Fruit fly (Drosophila melanogaster) whole organism, prepupa: ENCODE results near the gene Polr2B.

Source experiments
- Blimp-1 ChIP-seq: fragments of 200-800 bp; sonication (Bioruptor generic); optimal IDR thresholded peaks from 3 replicates; lab custom pipeline; 2017; ENCODE audit warnings: missing biosample characterization, missing genetic modification characterization, mild to moderate bottlenecking, moderate library complexity, missing genetic modification reagents
- CG10669 ChIP-seq: fragments of 200-800 bp; sonication (Bioruptor generic); optimal IDR thresholded peaks from 3 replicates; lab custom pipeline; 2018; ENCODE audit warnings: missing biosample characterization, mild to moderate bottlenecking, missing genetic modification characterization, moderate library complexity
- CG11294 ChIP-seq: fragments of 200-800 bp; sonication (Bioruptor generic); IDR thresholded peaks from 2 replicates; pipeline ENCODE4 v1.3.6; 2022; ENCODE audit warnings: missing biosample characterization, missing genetic modification characterization
- CG11902 ChIP-seq: fragments of 200-800 bp; sonication (Bioruptor generic); optimal IDR thresholded peaks from 3 replicates; lab custom pipeline; 2016; ENCODE audit warnings: missing biosample characterization, missing genetic modification characterization
- CG15336 ChIP-seq: fragments of 200-800 bp; sonication (Bioruptor generic); IDR thresholded peaks from 2 replicates; pipeline ENCODE4 v1.3.6; 2022; ENCODE audit warnings: missing biosample characterization, missing genetic modification characterization
- CG1621 ChIP-seq: fragments of 200-800 bp; sonication (Bioruptor generic); optimal IDR thresholded peaks from 3 replicates; lab custom pipeline; 2018; ENCODE audit warnings: missing biosample characterization, mild to moderate bottlenecking, missing genetic modification characterization
- CG16779 ChIP-seq: fragments of 200-800 bp; sonication (Bioruptor generic); optimal IDR thresholded peaks from 3 replicates; lab custom pipeline; 2017; ENCODE audit warnings: missing biosample characterization, mild to moderate bottlenecking, missing genetic modification characterization
- CG3032 ChIP-seq: fragments of 200-800 bp; optimal IDR thresholded peaks from 2 replicates; lab custom pipeline; 2019; ENCODE audit warnings: missing biosample characterization, mild to moderate bottlenecking, missing genetic modification characterization, moderate library complexity
- CG32006 ChIP-seq: fragments of 200-800 bp; sonication (Bioruptor generic); optimal IDR thresholded peaks from 3 replicates; lab custom pipeline; 2017; ENCODE audit warnings: missing biosample characterization, mild to moderate bottlenecking, missing genetic modification characterization
- CG4318 ChIP-seq: fragments of 200-800 bp; sonication (Bioruptor generic); optimal IDR thresholded peaks from 3 replicates; lab custom pipeline; 2017; ENCODE audit warnings: missing biosample characterization, mild to moderate bottlenecking, missing genetic modification characterization
- CG6276 ChIP-seq: fragments of 200-800 bp; sonication (Bioruptor generic); optimal IDR thresholded peaks from 2 replicates; lab custom pipeline; 2017; ENCODE audit warnings: missing biosample characterization, mild to moderate bottlenecking, missing genetic modification characterization
- CG6854 ChIP-seq: fragments of 200-800 bp; sonication (Bioruptor generic); optimal IDR thresholded peaks from 2 replicates; lab custom pipeline; 2017; ENCODE audit warnings: missing biosample characterization, mild to moderate bottlenecking, missing genetic modification characterization
- CG7368 ChIP-seq: fragments of 200-800 bp; sonication (Bioruptor generic); optimal IDR thresholded peaks from 3 replicates; lab custom pipeline; 2016; ENCODE audit warnings: missing biosample characterization, missing genetic modification characterization
- CG8119 ChIP-seq: fragments of 200-800 bp; sonication (Bioruptor generic); IDR thresholded peaks from 3 replicates; pipeline ENCODE4 v1.3.6; 2022; ENCODE audit warnings: missing biosample characterization, missing genetic modification characterization
- CG8319 ChIP-seq: fragments of 200-800 bp; sonication (Bioruptor generic); optimal IDR thresholded peaks from 3 replicates; lab custom pipeline; 2016; ENCODE audit warnings: missing biosample characterization, missing genetic modification characterization
- Eip75B ChIP-seq: fragments of 200-800 bp; sonication (Bioruptor generic); optimal IDR thresholded peaks from 3 replicates; lab custom pipeline; 2016; ENCODE audit warnings: missing biosample characterization, missing genetic modification characterization
- Eip78C ChIP-seq: fragments of 200-800 bp; sonication (Bioruptor generic); peaks from one replicate; lab custom pipeline; 2016; ENCODE audit warnings: missing biosample characterization, missing genetic modification characterization
- Ets21C ChIP-seq: fragments of 200-800 bp; sonication (Bioruptor generic); optimal IDR thresholded peaks from 3 replicates; lab custom pipeline; 2016; ENCODE audit warnings: missing biosample characterization, missing genetic modification characterization
- Ets96B ChIP-seq: fragments of 200-800 bp; optimal IDR thresholded peaks from 2 replicates; lab custom pipeline; 2019; ENCODE audit warnings: missing biosample characterization, mild to moderate bottlenecking, missing genetic modification characterization, moderate library complexity
- Hr38 ChIP-seq: sonication (Bioruptor generic); optimal IDR thresholded peaks from 2 replicates; lab custom pipeline; 2016; ENCODE audit warnings: missing biosample characterization, missing genetic modification characterization
- Hr39 ChIP-seq: fragments of 200-800 bp; sonication (Bioruptor generic); optimal IDR thresholded peaks from 2 replicates; lab custom pipeline; 2016; ENCODE audit warnings: missing biosample characterization, missing genetic modification characterization
- Met ChIP-seq: fragments of 200-800 bp; sonication (Bioruptor generic); optimal IDR thresholded peaks from 3 replicates; lab custom pipeline; 2016; ENCODE audit warnings: missing biosample characterization, missing genetic modification characterization
- OdsH ChIP-seq: fragments of 200-800 bp; sonication (Bioruptor generic); optimal IDR thresholded peaks from 3 replicates; lab custom pipeline; 2016; ENCODE audit warnings: missing biosample characterization, missing genetic modification characterization
- achi ChIP-seq: fragments of 200-800 bp; sonication (Bioruptor generic); optimal IDR thresholded peaks from 3 replicates; lab custom pipeline; 2016; ENCODE audit warnings: missing biosample characterization, missing genetic modification characterization
- acj6 ChIP-seq: fragments of 200-800 bp; sonication (Bioruptor generic); optimal IDR thresholded peaks from 3 replicates; lab custom pipeline; 2016; ENCODE audit warnings: missing biosample characterization, missing genetic modification characterization
- cyc ChIP-seq: fragments of 200-800 bp; sonication (Bioruptor generic); optimal IDR thresholded peaks from 3 replicates; lab custom pipeline; 2016; ENCODE audit warnings: missing biosample characterization, missing genetic modification characterization
- fd59A ChIP-seq: fragments of 200-800 bp; sonication (Bioruptor generic); optimal IDR thresholded peaks from 2 replicates; lab custom pipeline; 2017; ENCODE audit warnings: missing biosample characterization, mild to moderate bottlenecking, missing genetic modification characterization, missing genetic modification reagents
- lz ChIP-seq: fragments of 200-800 bp; sonication (Bioruptor generic); optimal IDR thresholded peaks from 3 replicates; lab custom pipeline; 2016; ENCODE audit warnings: missing biosample characterization, missing genetic modification characterization
- net ChIP-seq: fragments of 200-800 bp; sonication (Bioruptor generic); optimal IDR thresholded peaks from 3 replicates; lab custom pipeline; 2016; ENCODE audit warnings: missing biosample characterization, missing genetic modification characterization
- pdm3 ChIP-seq: fragments of 200-800 bp; sonication (Bioruptor generic); optimal IDR thresholded peaks from 3 replicates; lab custom pipeline; 2016; ENCODE audit warnings: missing biosample characterization, missing genetic modification characterization
- salr ChIP-seq, 2 experiments: fragments of 200-800 bp; sonication (Bioruptor generic); optimal IDR thresholded peaks; 3 replicates each; lab custom pipeline; 2016 to 2018; ENCODE audit warnings: missing biosample characterization in 2 of 2, missing genetic modification characterization in 2 of 2, mild to moderate bottlenecking in 1 of 2
- spab ChIP-seq: fragments of 200-800 bp; sonication (Bioruptor generic); optimal IDR thresholded peaks from 2 replicates; lab custom pipeline; 2017; ENCODE audit warnings: missing biosample characterization, mild to moderate bottlenecking, missing genetic modification characterization, missing genetic modification reagents
- ss ChIP-seq, 2 experiments: fragments of 200-800 bp; sonication (Bioruptor generic); optimal IDR thresholded peaks; 2 replicates in 1 of 2; 3 replicates in 1 of 2; lab custom pipeline; 2017 to 2018; ENCODE audit warnings: mild to moderate bottlenecking in 2 of 2, missing biosample characterization in 2 of 2, missing genetic modification characterization in 2 of 2, moderate library complexity in 1 of 2

Gene Polr2B

DNA sequence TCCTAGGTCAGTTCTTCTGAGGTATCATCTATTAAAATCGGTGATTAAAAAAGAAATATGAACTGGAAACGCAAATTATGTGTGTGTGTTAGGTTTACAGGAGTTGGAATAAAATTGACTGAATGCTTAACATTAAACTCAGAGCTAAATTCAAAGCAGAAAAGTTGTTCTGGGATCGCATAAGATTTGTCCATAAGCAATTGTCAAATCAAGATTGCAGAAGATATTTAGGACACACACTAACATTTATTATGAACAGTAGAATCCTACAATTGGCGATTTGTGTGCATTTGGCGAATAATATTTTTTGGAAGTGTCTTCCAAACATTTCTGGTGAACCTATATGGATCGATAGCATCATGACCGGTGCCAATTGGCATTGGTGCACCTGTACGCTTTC lies 31.7 kb downstream of the Polr2B start, which contains the start of gene CG31533:
Gene CG31533 (minus strand): TSS at position 101 of the 400 bp plus-strand sequence.
- no peak for TF ChIP-seq CG3032 (tag; lab: Kevin White, UChicago)
- no peak for TF ChIP-seq salr (GFP tag; optimal IDR thresholded peaks at IDR 0.05; lab: Kevin White, UChicago)
- no peak for TF ChIP-seq cyc (GFP tag; lab: Kevin White, UChicago)
- TF ChIP-seq spab: no peak
- TF ChIP-seq net: no peak
- TF ChIP-seq ss (GFP tag; optimal IDR thresholded peaks at IDR 0.05; lab: Kevin White, UChicago): no peak
- TF ChIP-seq pdm3 (GFP tag; lab: Kevin White, UChicago): no peak
- no peak for TF ChIP-seq Eip75B (GFP tag; lab: Kevin White, UChicago)
- TF ChIP-seq CG32006 (GFP tag; lab: Kevin White, UChicago): no peak
- TF ChIP-seq acj6: no peak
- no peak for TF ChIP-seq Ets96B (tag; lab: Kevin White, UChicago)
- TF ChIP-seq CG16779 (tag; lab: Kevin White, UChicago): no peak
- TF ChIP-seq CG15336 (GFP tag; lab: Robert Waterston, UW): no peak
- TF ChIP-seq CG8319: no peak
- TF ChIP-seq fd59A (GFP tag; lab: Kevin White, UChicago): no peak
- no peak for TF ChIP-seq Blimp-1 (GFP tag; lab: Kevin White, UChicago)
- no peak for TF ChIP-seq CG6854

DNA sequence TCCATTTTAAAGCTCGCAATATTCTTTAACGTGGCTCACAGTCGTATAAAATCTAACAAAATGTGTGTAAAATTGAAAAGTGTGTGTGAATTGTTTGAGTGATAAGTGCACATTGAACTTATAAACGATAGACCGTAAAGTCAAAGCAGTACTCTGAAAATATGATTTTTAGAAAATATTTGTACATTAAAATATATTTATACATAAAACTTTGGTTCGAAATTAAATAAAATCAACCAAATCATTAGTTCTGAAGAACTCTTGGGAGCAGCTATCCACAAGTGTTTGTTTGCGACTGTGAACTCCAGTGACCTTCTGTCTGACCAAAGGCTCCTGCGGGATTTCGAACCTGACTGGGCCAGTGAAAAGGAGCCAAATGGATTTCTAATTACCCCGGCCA lies 34.6 kb downstream of the Polr2B start, which contains the start of gene CG31327:
Gene CG31327 (minus strand): TSS at position 101 of the 400 bp plus-strand sequence.
- no peak for TF ChIP-seq Blimp-1 (GFP tag; lab: Kevin White, UChicago)
- no peak for TF ChIP-seq CG11294 (GFP tag; lab: Robert Waterston, UW)
- TF ChIP-seq spab: no peak
- no peak for TF ChIP-seq CG10669 (GFP tag; lab: Kevin White, UChicago)
- no peak for TF ChIP-seq Eip78C (GFP tag; lab: Kevin White, UChicago)
- no peak for TF ChIP-seq CG8319
- TF ChIP-seq CG1621 (tag; lab: Kevin White, UChicago): no peak
- TF ChIP-seq CG7368: no peak

DNA sequence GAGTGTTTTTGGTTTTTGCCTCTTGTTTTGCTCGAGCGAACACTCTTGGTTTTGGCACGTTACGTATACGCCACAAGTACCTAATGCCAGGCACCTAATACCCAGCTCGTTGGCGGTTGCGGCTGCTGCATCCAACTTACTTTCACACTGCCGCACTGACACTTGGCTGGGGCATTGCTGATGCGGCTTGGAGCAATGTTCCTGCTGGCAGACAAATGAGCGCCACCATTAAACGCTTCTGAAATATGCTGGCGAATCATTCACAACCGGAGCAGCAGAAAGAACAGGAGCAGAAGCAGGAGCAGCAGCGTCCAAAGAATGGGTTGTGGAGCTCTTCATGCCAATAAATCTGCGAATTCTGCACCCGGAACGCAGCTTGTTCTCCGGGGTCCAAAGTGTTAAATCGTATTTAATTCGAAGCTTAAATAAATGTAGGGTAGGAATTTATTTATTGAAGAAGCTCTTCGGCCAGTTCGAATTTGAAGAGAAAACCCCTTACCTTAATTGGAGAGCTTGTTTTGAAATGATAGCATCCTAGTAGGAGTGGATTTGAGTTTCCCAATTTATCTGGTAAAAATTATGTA lies 36.7 kb downstream of the Polr2B start, which contains the start of gene CG3199:
Gene CG3199 (plus strand): TSS at position 534 of the 584 bp plus-strand sequence.
- TF ChIP-seq Hr38 (GFP tag; lab: Kevin White, UChicago): no peak
- no peak for TF ChIP-seq achi (GFP tag; lab: Kevin White, UChicago)
- no peak for TF ChIP-seq CG6276 (GFP tag; lab: Kevin White, UChicago)
- TF ChIP-seq Hr39 (GFP tag; lab: Kevin White, UChicago): no peak
- TF ChIP-seq Met (GFP tag; lab: Kevin White, UChicago): no peak
- TF ChIP-seq lz (GFP tag; lab: Kevin White, UChicago): no peak
- no peak for TF ChIP-seq CG11902 (GFP tag; lab: Kevin White, UChicago)
- TF ChIP-seq CG8119 (GFP tag; lab: Robert Waterston, UW): no peak
- TF ChIP-seq Eip78C (GFP tag; lab: Kevin White, UChicago): no peak
- no peak for TF ChIP-seq Ets21C
- no peak for TF ChIP-seq OdsH (GFP tag; lab: Kevin White, UChicago)
- TF ChIP-seq CG4318: no peak
